Worm (Caenorhabditis elegans): Measurements from ENCODE around the gene Y32H12A.7.

DNA sequence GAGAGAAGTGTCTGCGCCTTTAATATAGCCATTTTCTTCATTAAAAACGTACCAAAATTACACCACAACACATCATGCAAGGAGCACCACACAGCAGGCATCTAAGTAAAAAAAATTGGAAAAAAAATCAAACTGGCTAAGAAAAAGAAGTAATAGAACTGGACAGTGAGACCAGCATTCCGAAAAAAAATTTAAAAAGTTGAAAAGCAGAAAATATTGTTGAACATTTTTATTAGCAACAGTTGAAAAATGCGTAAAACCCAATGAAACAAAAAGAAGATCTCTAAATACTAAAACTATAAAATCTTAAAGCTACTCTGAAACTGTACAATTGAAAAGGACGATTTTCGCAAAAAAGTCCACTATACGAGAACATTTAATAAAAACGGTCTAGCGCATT lies 3.1 kb downstream of the Y32H12A.7 start, which contains the start of gene Y32H12A.6:
- no peak for TF ChIP-seq mep-1 (tag; optimal IDR thresholded peaks at IDR 0.05)
- no peak for TF ChIP-seq cnd-1 (tag; optimal IDR thresholded peaks at IDR 0.05)
- TF ChIP-seq sem-2 (GFP tag; optimal IDR thresholded peaks at IDR 0.05): no peak
- TF ChIP-seq unc-62 (GFP tag; optimal IDR thresholded peaks at IDR 0.05): no peak
- no peak for TF ChIP-seq nhr-2 (tag; optimal IDR thresholded peaks at IDR 0.05)
- no peak for TF ChIP-seq nhr-28 (tag; optimal IDR thresholded peaks at IDR 0.05)
- no peak for TF ChIP-seq blmp-1 (tag; optimal IDR thresholded peaks at IDR 0.05)
- TF ChIP-seq snpc-4 (tag; optimal IDR thresholded peaks at IDR 0.05): no peak
- no peak for TF ChIP-seq elt-1 (tag; optimal IDR thresholded peaks at IDR 0.05; ENCODE audit: borderline replicate concordance, insufficient read depth)
- no peak for TF ChIP-seq pha-4 (tag; optimal IDR thresholded peaks at IDR 0.05)
- TF ChIP-seq mab-5 (tag; optimal IDR thresholded peaks at IDR 0.05): no peak

Measured in whole organism, mixed stage, embryonic.